Fruit fly (Drosophila melanogaster) whole organism, embryonic: ENCODE data around the gene zld.

Experiments used
- Adf1 ChIP-seq: fragments of 200-800 bp; sonication (Bioruptor generic); IDR thresholded peaks from 2 replicates; pipeline ENCODE4 v1.3.6; 2022; ENCODE audit warnings: missing biosample characterization, missing genetic modification characterization
- Atf-2 ChIP-seq: fragments of 200-800 bp; sonication (Bioruptor generic); optimal IDR thresholded peaks from 2 replicates; lab custom pipeline; 2016; ENCODE audit warnings: missing biosample characterization, missing genetic modification characterization
- CG10267 ChIP-seq: fragments of 200-800 bp; sonication (Bioruptor generic); optimal IDR thresholded peaks from 2 replicates; lab custom pipeline; 2018; ENCODE audit warnings: missing biosample characterization, mild to moderate bottlenecking, missing genetic modification characterization, moderate library complexity
- CG10979 ChIP-seq: fragments of 200-800 bp; sonication (Bioruptor generic); optimal IDR thresholded peaks from 2 replicates; lab custom pipeline; 2018; ENCODE audit warnings: missing biosample characterization, mild to moderate bottlenecking, missing genetic modification characterization, moderate library complexity
- CG12155 ChIP-seq: fragments of 200-800 bp; sonication (Bioruptor generic); optimal IDR thresholded peaks from 3 replicates; lab custom pipeline; 2016; ENCODE audit warnings: missing biosample characterization, missing genetic modification characterization
- CG15269 ChIP-seq: fragments of 200-800 bp; sonication (Bioruptor generic); optimal IDR thresholded peaks from 2 replicates; lab custom pipeline; 2018; ENCODE audit warnings: missing biosample characterization, mild to moderate bottlenecking, missing genetic modification characterization, moderate library complexity
- CG15479 ChIP-seq: fragments of 200-800 bp; sonication (Bioruptor generic); optimal IDR thresholded peaks from 3 replicates; lab custom pipeline; 2019; ENCODE audit warnings: missing biosample characterization, mild to moderate bottlenecking, missing genetic modification characterization, moderate library complexity
- CG15514 ChIP-seq: fragments of 200-800 bp; sonication (Bioruptor generic); optimal IDR thresholded peaks from 3 replicates; lab custom pipeline; 2017; ENCODE audit warnings: missing biosample characterization, missing genetic modification characterization, mild to moderate bottlenecking, moderate library complexity, missing genetic modification reagents
- CG1603 ChIP-seq: fragments of 200-800 bp; sonication (Bioruptor generic); optimal IDR thresholded peaks from 2 replicates; lab custom pipeline; 2019; ENCODE audit warnings: missing biosample characterization, mild to moderate bottlenecking, missing genetic modification characterization, moderate library complexity
- CG17385 ChIP-seq: fragments of 200-800 bp; sonication (Bioruptor generic); optimal IDR thresholded peaks from 3 replicates; lab custom pipeline; 2018; ENCODE audit warnings: missing biosample characterization, mild to moderate bottlenecking, missing genetic modification characterization
- CG17802 ChIP-seq: fragments of 200-800 bp; sonication (Bioruptor generic); optimal IDR thresholded peaks from 2 replicates; lab custom pipeline; 2018; ENCODE audit warnings: missing biosample characterization, mild to moderate bottlenecking, missing genetic modification characterization, moderate library complexity
- CG18262 ChIP-seq: fragments of 200-800 bp; optimal IDR thresholded peaks from 3 replicates; lab custom pipeline; 2019; ENCODE audit warnings: missing biosample characterization, mild to moderate bottlenecking, missing genetic modification characterization, moderate library complexity
- CG18619 ChIP-seq: fragments of 200-800 bp; sonication (Bioruptor generic); optimal IDR thresholded peaks from 3 replicates; lab custom pipeline; 2017; ENCODE audit warnings: missing biosample characterization, mild to moderate bottlenecking, missing genetic modification characterization
- CG2712 ChIP-seq: fragments of 200-800 bp; optimal IDR thresholded peaks from 3 replicates; lab custom pipeline; 2019; ENCODE audit warnings: missing biosample characterization, mild to moderate bottlenecking, missing genetic modification characterization, moderate library complexity
- CG31224 ChIP-seq: fragments of 200-800 bp; sonication (Bioruptor generic); IDR thresholded peaks from 2 replicates; pipeline ENCODE4 v1.3.6; 2022; ENCODE audit warnings: missing biosample characterization, missing genetic modification characterization
- CG31365 ChIP-seq: fragments of 200-800 bp; sonication (Bioruptor generic); optimal IDR thresholded peaks from 2 replicates; lab custom pipeline; 2018; ENCODE audit warnings: missing biosample characterization, mild to moderate bottlenecking, missing genetic modification characterization
- CG33557 ChIP-seq: fragments of 200-800 bp; sonication (Bioruptor generic); optimal IDR thresholded peaks from 2 replicates; lab custom pipeline; 2019; ENCODE audit warnings: missing biosample characterization, mild to moderate bottlenecking, missing genetic modification characterization, moderate library complexity
- CG3847 ChIP-seq: fragments of 200-800 bp; sonication (Bioruptor generic); IDR thresholded peaks from 2 replicates; pipeline ENCODE4 v1.3.6; 2022; ENCODE audit warnings: missing biosample characterization, missing genetic modification characterization
- CG4707 ChIP-seq: fragments of 200-800 bp; sonication (Bioruptor generic); optimal IDR thresholded peaks from 2 replicates; lab custom pipeline; 2018; ENCODE audit warnings: missing biosample characterization, mild to moderate bottlenecking, missing genetic modification characterization, moderate library complexity
- CG6272 ChIP-seq: fragments of 200-800 bp; sonication (Bioruptor generic); IDR thresholded peaks from 2 replicates; pipeline ENCODE4 v1.3.6; 2022; ENCODE audit warnings: missing biosample characterization, missing genetic modification characterization
- CG7556 ChIP-seq: fragments of 200-800 bp; sonication (Bioruptor generic); optimal IDR thresholded peaks from 2 replicates; lab custom pipeline; 2017; ENCODE audit warnings: missing biosample characterization, mild to moderate bottlenecking, missing genetic modification characterization
- CG7839 ChIP-seq: fragments of 200-800 bp; sonication (Bioruptor generic); optimal IDR thresholded peaks from 3 replicates; lab custom pipeline; 2018; ENCODE audit warnings: missing biosample characterization, mild to moderate bottlenecking, missing genetic modification characterization, moderate library complexity
- Chrac-16 ChIP-seq: fragments of 200-800 bp; sonication (Bioruptor generic); optimal IDR thresholded peaks from 3 replicates; lab custom pipeline; 2016; ENCODE audit warnings: missing biosample characterization, missing genetic modification characterization
- CoRest ChIP-seq: fragments of 200-800 bp; sonication (Bioruptor generic); optimal IDR thresholded peaks from 3 replicates; lab custom pipeline; 2018; ENCODE audit warnings: missing biosample characterization, mild to moderate bottlenecking, missing genetic modification characterization, moderate library complexity
- Deaf1 ChIP-seq: fragments of 200-800 bp; optimal IDR thresholded peaks from 3 replicates; lab custom pipeline; 2019; ENCODE audit warnings: missing biosample characterization, mild to moderate bottlenecking, missing genetic modification characterization, moderate library complexity
- Dp ChIP-seq: fragments of 200-800 bp; sonication (Bioruptor generic); optimal IDR thresholded peaks from 2 replicates; lab custom pipeline; 2018; ENCODE audit warnings: missing biosample characterization, mild to moderate bottlenecking, missing genetic modification characterization, moderate library complexity
- Hr51 ChIP-seq, 2 experiments: fragments of 200-800 bp; sonication (Bioruptor generic); optimal IDR thresholded peaks; 2 replicates in 1 of 2; 3 replicates in 1 of 2; lab custom pipeline; 2016 to 2018; ENCODE audit warnings: missing biosample characterization in 2 of 2, missing genetic modification characterization in 2 of 2, mild to moderate bottlenecking in 1 of 2, moderate library complexity in 1 of 2
- NC2α ChIP-seq: fragments of 200-800 bp; sonication (Bioruptor generic); optimal IDR thresholded peaks from 2 replicates; lab custom pipeline; 2016; ENCODE audit warnings: missing biosample characterization, missing genetic modification characterization
- Oaz ChIP-seq: fragments of 200-800 bp; sonication (Bioruptor generic); IDR thresholded peaks from 2 replicates; pipeline ENCODE4 v1.3.6; 2022; ENCODE audit warnings: missing biosample characterization, missing genetic modification characterization
- Sox102F ChIP-seq: fragments of 200-800 bp; sonication (Bioruptor generic); optimal IDR thresholded peaks from 2 replicates; lab custom pipeline; 2018; ENCODE audit warnings: missing biosample characterization, mild to moderate bottlenecking, missing genetic modification characterization, moderate library complexity
- Ssrp ChIP-seq: fragments of 200-800 bp; sonication (Bioruptor generic); optimal IDR thresholded peaks from 2 replicates; lab custom pipeline; 2018; ENCODE audit warnings: missing biosample characterization, mild to moderate bottlenecking, missing genetic modification characterization, moderate library complexity
- Xrp1 ChIP-seq: fragments of 200-800 bp; sonication (Bioruptor generic); IDR thresholded peaks from 2 replicates; pipeline ENCODE4 v1.3.6; 2022; ENCODE audit warnings: missing biosample characterization, missing genetic modification characterization
- da ChIP-seq: fragments of 200-800 bp; sonication (Bioruptor generic); optimal IDR thresholded peaks from 2 replicates; lab custom pipeline; 2016; ENCODE audit warnings: missing biosample characterization, missing genetic modification characterization
- dmrt11E ChIP-seq: fragments of 200-800 bp; sonication (Bioruptor generic); optimal IDR thresholded peaks from 3 replicates; lab custom pipeline; 2018; ENCODE audit warnings: missing biosample characterization, mild to moderate bottlenecking, missing genetic modification characterization, moderate library complexity
- emc ChIP-seq: fragments of 200-800 bp; sonication (Bioruptor generic); optimal IDR thresholded peaks from 2 replicates; lab custom pipeline; 2016; ENCODE audit warnings: missing biosample characterization, missing genetic modification characterization
- fd64A ChIP-seq: fragments of 200-800 bp; sonication (Bioruptor generic); optimal IDR thresholded peaks from 3 replicates; lab custom pipeline; 2018; ENCODE audit warnings: missing biosample characterization, mild to moderate bottlenecking, missing genetic modification characterization
- ken ChIP-seq: fragments of 200-800 bp; sonication (Bioruptor generic); IDR thresholded peaks from 3 replicates; pipeline ENCODE4 v1.3.6; 2022; ENCODE audit warnings: missing biosample characterization, missing genetic modification characterization
- oc ChIP-seq: fragments of 200-800 bp; sonication (Bioruptor generic); optimal IDR thresholded peaks from 2 replicates; lab custom pipeline; 2018; ENCODE audit warnings: missing biosample characterization, mild to moderate bottlenecking, missing genetic modification characterization, moderate library complexity
- pb ChIP-seq: fragments of 200-800 bp; sonication (Bioruptor generic); optimal IDR thresholded peaks from 3 replicates; lab custom pipeline; 2016; ENCODE audit warnings: missing biosample characterization, missing genetic modification characterization
- pho ChIP-seq: fragments of 200-800 bp; sonication (Bioruptor generic); optimal IDR thresholded peaks from 2 replicates; lab custom pipeline; 2016; ENCODE audit warnings: missing biosample characterization, missing genetic modification characterization
- slbo ChIP-seq: fragments of 200-800 bp; sonication (Bioruptor generic); IDR thresholded peaks from 2 replicates; pipeline ENCODE4 v1.3.6; 2022; ENCODE audit warnings: missing biosample characterization, missing genetic modification characterization
- sr ChIP-seq: fragments of 200-800 bp; sonication (Bioruptor generic); IDR thresholded peaks from 3 replicates; pipeline ENCODE4 v1.3.6; 2022; ENCODE audit warnings: missing biosample characterization, missing genetic modification characterization
- tll ChIP-seq, 2 experiments: fragments of 200-800 bp in 1 of 2; fragments of >200 bp in 1 of 2; sonication (Bioruptor generic) in 1 of 2; optimal IDR thresholded peaks; 2 replicates each; lab custom pipeline; 2017 to 2019; ENCODE audit warnings: missing biosample characterization in 2 of 2, missing genetic modification characterization in 2 of 2, mild to moderate bottlenecking in 1 of 2, moderate library complexity in 1 of 2
- twi ChIP-seq: fragments of 200-800 bp; optimal IDR thresholded peaks from 2 replicates; lab custom pipeline; 2019; ENCODE audit warnings: missing biosample characterization, mild to moderate bottlenecking, missing genetic modification characterization, moderate library complexity
- vnd ChIP-seq: fragments of 200-800 bp; sonication (Bioruptor generic); IDR thresholded peaks from 3 replicates; pipeline ENCODE4 v1.3.6; 2022; ENCODE audit warnings: missing biosample characterization, missing genetic modification characterization; ENCODE audit not compliant: partially characterized antibody
- z ChIP-seq: fragments of 200-800 bp; sonication (Bioruptor generic); IDR thresholded peaks from 3 replicates; pipeline ENCODE4 v1.3.6; 2022; ENCODE audit warnings: missing biosample characterization, missing genetic modification characterization
- zen ChIP-seq: fragments of 200-800 bp; sonication (Bioruptor generic); optimal IDR thresholded peaks from 3 replicates; lab custom pipeline; 2018; ENCODE audit warnings: missing biosample characterization, mild to moderate bottlenecking, missing genetic modification characterization, moderate library complexity
- zfh1 ChIP-seq: fragments of 200-800 bp; sonication (Bioruptor generic); IDR thresholded peaks from 3 replicates; pipeline ENCODE4 v1.3.6; 2022; ENCODE audit warnings: missing biosample characterization, missing genetic modification characterization

Gene zld

dm6 chrX:19764824-19765489 lies 18.4 kb downstream of the zld start, which contains the start of gene CG12702 (continued):
- TF ChIP-seq emc (GFP tag; lab: Kevin White, UChicago) (no peak), Dp (GFP tag; lab: Kevin White, UChicago) (no peak), zen (peak; percentile 72), CG10267 (tag; lab: Kevin White, UChicago) (peak; percentile 5), Adf1 (GFP tag; lab: Robert Waterston, UW) (no peak), oc (peak; percentile 46), pb (GFP tag; lab: Kevin White, UChicago) (no peak), Chrac-16 (GFP tag; lab: Kevin White, UChicago) (peak; percentile 2), CG15269 (tag; lab: Kevin White, UChicago) (no peak), twi (peak; percentile 75), Deaf1 (tag; lab: Kevin White, UChicago) (no peak), CG31365 (tag; lab: Kevin White, UChicago) (no peak), fd64A (GFP tag; lab: Kevin White, UChicago) (no peak), vnd (GFP tag; lab: Robert Waterston, UW) (no peak), Xrp1 (peak; percentile 41; the same call in 1 of the 2 replicates), zfh1 (GFP tag; lab: Robert Waterston, UW) (no peak), dmrt11E (tag; lab: Kevin White, UChicago) (peak; percentile 68), CG15479 (GFP tag; lab: Kevin White, UChicago) (peak; percentile 52), CG1603 (no peak), CG3847 (GFP tag; lab: Robert Waterston, UW) (no peak), CG33557 (peak; percentile 13), ken (GFP tag; lab: Robert Waterston, UW) (no peak), CG2712 (peak; percentile 34), CG31224 (GFP tag; lab: Robert Waterston, UW) (no peak), CG18262 (tag; lab: Kevin White, UChicago) (peak; percentile 47), CG18619 (GFP tag; lab: Kevin White, UChicago) (no peak), Atf-2 (GFP tag; lab: Kevin White, UChicago) (no peak)

- TF ChIP-seq z (GFP tag; lab: Robert Waterston, UW) = no peak
- peak; percentile 22 for TF ChIP-seq CG15514 (GFP tag; lab: Kevin White, UChicago)
- peak; percentile 13 for TF ChIP-seq CG12155
- no peak for TF ChIP-seq tll (GFP tag; optimal IDR thresholded peaks at IDR 0.05; lab: Kevin White, UChicago)
- TF ChIP-seq CG17802 = no peak
- no peak for TF ChIP-seq NC2α
- no peak for TF ChIP-seq CG4707 (GFP tag; lab: Kevin White, UChicago)
- TF ChIP-seq CG17385 (GFP tag; lab: Kevin White, UChicago) = peak; percentile 13
- TF ChIP-seq CG10979 = peak; percentile 20
- peak; percentile 10 for TF ChIP-seq pho (GFP tag; lab: Kevin White, UChicago)
- TF ChIP-seq CG7556 = peak; percentile 52
- peak; percentile 45; the same call in 1 of the 2 replicates for TF ChIP-seq slbo (GFP tag; lab: Robert Waterston, UW)
- no peak for TF ChIP-seq Ssrp
- TF ChIP-seq CoRest (tag; lab: Kevin White, UChicago) = peak; percentile 2
- TF ChIP-seq da (GFP tag; lab: Kevin White, UChicago) = no peak
- TF ChIP-seq Xrp1 = peak; percentile 40; the same call in 1 of the 2 replicates
- TF ChIP-seq CG7839 (tag; lab: Kevin White, UChicago) = peak; percentile 31
- TF ChIP-seq pb (GFP tag; lab: Kevin White, UChicago) = peak; percentile 6
- peak in 1 of 2 experiments; percentile 14 for TF ChIP-seq Hr51 (GFP tag; optimal IDR thresholded peaks at IDR 0.05; lab: Kevin White, UChicago)
- TF ChIP-seq Sox102F = peak; percentile 6
- no peak for TF ChIP-seq CG6272 (GFP tag; lab: Robert Waterston, UW)
- TF ChIP-seq sr (GFP tag; lab: Robert Waterston, UW) = peak; percentile 63; the same call in 2 of the 3 replicates
- no peak for TF ChIP-seq Oaz (GFP tag; lab: Robert Waterston, UW)
These were observed 19.8 kb downstream of the zld start for dm6 chrX:19763440-19764002.
